Worm (Caenorhabditis elegans) whole organism, young adult: ENCODE measurements around the gene F25F2.1.
A peak's percentile ranks its signal among the peaks of the same experiment; 100 is the strongest.

ENCODE experiments used
- B0336.3 ChIP-seq: fragments of 200-800 bp; sonication (Bioruptor generic); IDR thresholded peaks from 2 replicates; pipeline ENCODE4 v1.3.6; 2022; ENCODE audit warnings: missing genetic modification characterization, missing compliant biosample characterization
- C06A6.2 ChIP-seq: fragments of 200-800 bp; sonication (Bioruptor generic); conservative IDR thresholded peaks from 2 replicates; pipeline ENCODE4 v1.3.6; 2022; ENCODE audit warnings: missing genetic modification characterization, missing compliant biosample characterization
- C17E4.6 ChIP-seq: fragments of 200-800 bp; sonication (Bioruptor generic); IDR thresholded peaks from 2 replicates; pipeline ENCODE4 v1.3.6; 2022; ENCODE audit warnings: missing genetic modification reagents, missing genetic modification characterization, missing compliant biosample characterization
- D2030.7 ChIP-seq: fragments of 200-800 bp; sonication (Bioruptor generic); IDR thresholded peaks from 2 replicates; pipeline ENCODE4 v1.3.6; 2022; ENCODE audit warnings: missing genetic modification reagents, missing genetic modification characterization, missing compliant biosample characterization
- F22D6.2 ChIP-seq: sonication (generic microtip); optimal IDR thresholded peaks from 2 replicates; lab custom pipeline; 2016; ENCODE audit warnings: mild to moderate bottlenecking, missing genetic modification characterization, missing compliant biosample characterization
- F37B4.10 ChIP-seq: fragments of 200-800 bp; sonication (Bioruptor generic); IDR thresholded peaks from 2 replicates; pipeline ENCODE4 v1.3.6; 2022; ENCODE audit warnings: missing genetic modification characterization, missing compliant biosample characterization
- F52B5.7 ChIP-seq: sonication (generic microtip); optimal IDR thresholded peaks from 2 replicates; lab custom pipeline; 2016; ENCODE audit warnings: mild to moderate bottlenecking, missing genetic modification characterization, missing compliant biosample characterization
- F55B11.4 ChIP-seq: sonication (generic microtip); optimal IDR thresholded peaks from 2 replicates; lab custom pipeline; 2016; ENCODE audit warnings: missing compliant biosample characterization, missing genetic modification characterization, borderline replicate concordance; ENCODE audit not compliant: insufficient read depth
- F57A8.1 ChIP-seq: fragments of 200-800 bp; sonication (Bioruptor generic); optimal IDR thresholded peaks from 2 replicates; lab custom pipeline; 2018; ENCODE audit warnings: mild to moderate bottlenecking, missing genetic modification characterization, moderate library complexity, missing compliant biosample characterization
- K11D2.4 ChIP-seq: fragments of 200-800 bp; sonication (Bioruptor generic); IDR thresholded peaks from 2 replicates; pipeline ENCODE4 v1.3.6; 2022; ENCODE audit warnings: missing genetic modification reagents, missing genetic modification characterization, missing compliant biosample characterization
- Y53F4B.3 ChIP-seq: fragments of 200-800 bp; sonication (Bioruptor generic); IDR thresholded peaks from 2 replicates; pipeline ENCODE4 v1.3.6; 2022; ENCODE audit warnings: missing genetic modification reagents, missing genetic modification characterization, missing compliant biosample characterization
- Y53G8AR.9 ChIP-seq: fragments of 200-800 bp; sonication (Bioruptor generic); conservative IDR thresholded peaks from 2 replicates; pipeline ENCODE4 v1.3.6; 2022; ENCODE audit warnings: missing genetic modification reagents, missing genetic modification characterization, missing compliant biosample characterization
- ZK185.1 ChIP-seq: sonication (generic microtip); optimal IDR thresholded peaks from 2 replicates; lab custom pipeline; 2016; ENCODE audit warnings: mild to moderate bottlenecking, missing genetic modification characterization, missing compliant biosample characterization; ENCODE audit not compliant: poor library complexity, severe bottlenecking
- atf-7 ChIP-seq: sonication (generic microtip); optimal IDR thresholded peaks from 2 replicates; lab custom pipeline; 2017; ENCODE audit warnings: mild to moderate bottlenecking, missing genetic modification characterization, missing compliant biosample characterization
- bed-2 ChIP-seq: fragments of 200-800 bp; sonication (Bioruptor generic); IDR thresholded peaks from 2 replicates; pipeline ENCODE4 v1.3.6; 2022; ENCODE audit warnings: missing genetic modification reagents, missing genetic modification characterization, missing compliant biosample characterization
- cebp-1 ChIP-seq, 2 experiments: fragments of 200-800 bp in 1 of 2; sonication (Bioruptor generic) in 1 of 2; sonication (generic microtip) in 1 of 2; IDR thresholded peaks in 1 of 2; optimal IDR thresholded peaks in 1 of 2; 2 replicates each; pipeline versions ENCODE4 v1.3.6 to Lab custom; 2017 to 2022; ENCODE audit warnings: missing compliant biosample characterization in 2 of 2, missing genetic modification characterization in 2 of 2, mild to moderate bottlenecking in 1 of 2, missing genetic modification reagents in 1 of 2, moderate library complexity in 1 of 2
- ceh-79 ChIP-seq: sonication (generic microtip); optimal IDR thresholded peaks from 2 replicates; lab custom pipeline; 2017; ENCODE audit warnings: mild to moderate bottlenecking, missing genetic modification characterization, missing compliant biosample characterization
- chd-7 ChIP-seq: sonication (generic microtip); optimal IDR thresholded peaks from 2 replicates; lab custom pipeline; 2016; ENCODE audit warnings: mild to moderate bottlenecking, missing genetic modification characterization, moderate library complexity, missing compliant biosample characterization
- die-1 ChIP-seq: sonication (generic microtip); optimal IDR thresholded peaks from 2 replicates; lab custom pipeline; 2016; ENCODE audit warnings: missing genotype, mild to moderate bottlenecking, missing genetic modification characterization, missing compliant biosample characterization
- dox-1 ChIP-seq: fragments of 200-800 bp; sonication (Bioruptor generic); IDR thresholded peaks from 2 replicates; pipeline ENCODE4 v1.3.6; 2022; ENCODE audit warnings: missing genetic modification reagents, missing genetic modification characterization, missing compliant biosample characterization
- efl-1 ChIP-seq: fragments of 150-350 bp; optimal IDR thresholded peaks from 2 replicates; lab custom pipeline; 2014; ENCODE audit warnings: missing biosample characterization, missing genetic modification reagents, missing genetic modification characterization
- egl-18 ChIP-seq: fragments of 200-800 bp; sonication (Bioruptor generic); IDR thresholded peaks from 2 replicates; pipeline ENCODE4 v1.3.6; 2022; ENCODE audit warnings: missing genetic modification reagents, missing genetic modification characterization, missing compliant biosample characterization
- egl-44 ChIP-seq: fragments of 200-800 bp; sonication (Bioruptor generic); IDR thresholded peaks from 2 replicates; pipeline ENCODE4 v1.3.6; 2022; ENCODE audit warnings: missing genetic modification reagents, missing genetic modification characterization, missing compliant biosample characterization
- egrh-3 ChIP-seq: fragments of 200-800 bp; sonication (Bioruptor generic); IDR thresholded peaks from 2 replicates; pipeline ENCODE4 v1.3.6; 2022; ENCODE audit warnings: missing genetic modification reagents, missing genetic modification characterization, missing compliant biosample characterization
- fkh-3 ChIP-seq: sonication (generic microtip); optimal IDR thresholded peaks from 2 replicates; lab custom pipeline; 2016; ENCODE audit warnings: mild to moderate bottlenecking, missing genetic modification characterization, missing compliant biosample characterization
- hlh-12 ChIP-seq: sonication (generic microtip); optimal IDR thresholded peaks from 2 replicates; lab custom pipeline; 2016; ENCODE audit warnings: missing genetic modification characterization, missing compliant biosample characterization
- hrde-1 ChIP-seq: sonication (generic microtip); optimal IDR thresholded peaks from 2 replicates; lab custom pipeline; 2016; ENCODE audit warnings: missing genetic modification characterization, mild to moderate bottlenecking, missing compliant biosample characterization, moderate library complexity, missing genotype, missing genetic modification reagents, borderline replicate concordance
- hsf-1 ChIP-seq: fragments of 200-800 bp; sonication (Bioruptor generic); IDR thresholded peaks from 2 replicates; pipeline ENCODE4 v1.3.6; 2022; ENCODE audit warnings: missing genetic modification reagents, missing genetic modification characterization, missing compliant biosample characterization
- lag-1 ChIP-seq: fragments of 200-800 bp; sonication (Bioruptor generic); IDR thresholded peaks from 2 replicates; pipeline ENCODE4 v1.3.6; 2022; ENCODE audit warnings: missing genetic modification reagents, missing genetic modification characterization, missing compliant biosample characterization
- let-607 ChIP-seq, 2 experiments: fragments of 200-800 bp in 1 of 2; sonication (Bioruptor generic) in 1 of 2; sonication (generic microtip) in 1 of 2; optimal IDR thresholded peaks; 2 replicates each; lab custom pipeline; 2016 to 2018; ENCODE audit warnings: mild to moderate bottlenecking in 2 of 2, missing compliant biosample characterization in 2 of 2, missing genetic modification characterization in 2 of 2, moderate library complexity in 2 of 2, missing genotype in 1 of 2
- lin-26 ChIP-seq: fragments of 200-800 bp; sonication (Bioruptor generic); IDR thresholded peaks from 2 replicates; pipeline ENCODE4 v1.3.6; 2022; ENCODE audit warnings: missing genetic modification reagents, missing genetic modification characterization, missing compliant biosample characterization
- lin-35 ChIP-seq, 3 experiments: fragments of 150-350 bp in 2 of 3; sonication (generic microtip) in 1 of 3; optimal IDR thresholded peaks; 2 replicates each; lab custom pipeline; 2014 to 2018; ENCODE audit warnings: missing biosample characterization in 3 of 3, missing genetic modification characterization in 3 of 3, missing genetic modification reagents in 3 of 3
- lin-40 ChIP-seq: sonication (generic microtip); optimal IDR thresholded peaks from 2 replicates; lab custom pipeline; 2016; ENCODE audit warnings: missing genetic modification characterization, mild to moderate bottlenecking, missing compliant biosample characterization, missing genotype, missing genetic modification reagents
- lir-1 ChIP-seq: fragments of 200-800 bp; sonication (Bioruptor generic); conservative IDR thresholded peaks from 2 replicates; pipeline ENCODE4 v1.3.6; 2022; ENCODE audit warnings: missing genetic modification reagents, missing genetic modification characterization, missing compliant biosample characterization
- madf-3 ChIP-seq: fragments of 200-800 bp; sonication (Bioruptor generic); IDR thresholded peaks from 2 replicates; pipeline ENCODE4 v1.3.6; 2022; ENCODE audit warnings: missing genetic modification reagents, missing genetic modification characterization, missing compliant biosample characterization
- nfya-1 ChIP-seq: sonication (generic microtip); optimal IDR thresholded peaks from 2 replicates; lab custom pipeline; 2017; ENCODE audit warnings: antibody characterized with exemption, missing compliant biosample characterization, missing genetic modification characterization, borderline replicate concordance; ENCODE audit not compliant: insufficient read depth
- nhr-179 ChIP-seq: sonication (generic microtip); optimal IDR thresholded peaks from 2 replicates; lab custom pipeline; 2016; ENCODE audit warnings: mild to moderate bottlenecking, missing genetic modification characterization, missing compliant biosample characterization
- nhr-80 ChIP-seq: sonication (generic microtip); optimal IDR thresholded peaks from 2 replicates; lab custom pipeline; 2016; ENCODE audit warnings: missing genetic modification characterization, missing compliant biosample characterization
- pha-4 ChIP-seq: fragments of 150-350 bp; sonication (generic microtip); optimal IDR thresholded peaks from 2 replicates; lab custom pipeline; 2014; ENCODE audit warnings: missing biosample characterization, missing genetic modification reagents, missing genetic modification characterization
- snpc-1.1 ChIP-seq: sonication (generic microtip); optimal IDR thresholded peaks from 2 replicates; lab custom pipeline; 2017; ENCODE audit warnings: missing genetic modification characterization, mild to moderate bottlenecking, missing compliant biosample characterization, antibody characterized with exemption, moderate library complexity, missing genotype, missing genetic modification reagents; ENCODE audit not compliant: insufficient read depth
- snpc-1.3 ChIP-seq: sonication (generic microtip); optimal IDR thresholded peaks from 2 replicates; lab custom pipeline; 2017; ENCODE audit warnings: missing genetic modification characterization, mild to moderate bottlenecking, missing compliant biosample characterization, antibody characterized with exemption, moderate library complexity, missing genotype, missing genetic modification reagents; ENCODE audit not compliant: insufficient read depth
- snpc-3.4 ChIP-seq: sonication (generic microtip); optimal IDR thresholded peaks from 2 replicates; lab custom pipeline; 2017; ENCODE audit warnings: missing genetic modification characterization, mild to moderate bottlenecking, missing compliant biosample characterization, antibody characterized with exemption, moderate library complexity, missing genotype, missing genetic modification reagents
- unc-62 ChIP-seq: fragments of 150-350 bp; optimal IDR thresholded peaks from 2 replicates; lab custom pipeline; 2014; ENCODE audit warnings: missing biosample characterization, missing genetic modification reagents, missing genetic modification characterization
- zfh-2 ChIP-seq: fragments of 200-800 bp; sonication (Bioruptor generic); conservative IDR thresholded peaks from 2 replicates; pipeline ENCODE4 v1.3.6; 2022; ENCODE audit warnings: missing genetic modification reagents, missing genetic modification characterization, missing compliant biosample characterization
- zim-3 ChIP-seq: sonication (generic microtip); optimal IDR thresholded peaks from 2 replicates; lab custom pipeline; 2017; ENCODE audit warnings: mild to moderate bottlenecking, missing genetic modification characterization, moderate library complexity, missing compliant biosample characterization
- ztf-26 ChIP-seq: sonication (generic microtip); optimal IDR thresholded peaks from 2 replicates; lab custom pipeline; 2017; ENCODE audit warnings: missing genetic modification characterization, missing compliant biosample characterization

Gene F25F2.1

ce11 chrIII:4470793-4471192, 37.9 kb upstream of the F25F2.1 start (continued):
- TF ChIP-seq nfya-1 (tag; lab: Kevin White, UChicago) (no peak), let-607 (tag; optimal IDR thresholded peaks at IDR 0.05; lab: Kevin White, UChicago) (peak; percentile 55 to 67), Y53G8AR.9 (GFP tag; lab: Robert Waterston, UW) (peak; percentile 67; the same call in 1 of the 2 replicates), zim-3 (peak; percentile 52), lag-1 (GFP tag; lab: Robert Waterston, UW) (no peak), nhr-179 (tag; lab: Kevin White, UChicago) (no peak), chd-7 (tag; lab: Kevin White, UChicago) (peak; percentile 64), lin-26 (GFP tag; lab: Robert Waterston, UW) (peak; percentile 88), lin-35 (GFP tag; optimal IDR thresholded peaks at IDR 0.05; lab: Kevin White, UChicago) (peak in 1 of 3 experiments; percentile 68), lir-1 (peak; percentile 61; the same call in 1 of the 2 replicates), F37B4.10 (GFP tag; lab: Robert Waterston, UW) (no peak), D2030.7 (GFP tag; lab: Robert Waterston, UW) (peak; percentile 55), F22D6.2 (no peak), F52B5.7 (tag; lab: Kevin White, UChicago) (peak; percentile 83), snpc-3.4 (no peak), B0336.3 (GFP tag; lab: Robert Waterston, UW) (0 out of 2 replicates have a peak, but pooled peaks have one; percentile 44), efl-1 (no peak), hrde-1 (tag; lab: Kevin White, UChicago) (peak; percentile 64), unc-62 (no peak), hlh-12 (tag; lab: Kevin White, UChicago) (no peak), zfh-2 (GFP tag; lab: Robert Waterston, UW) (no peak), atf-7 (peak; percentile 72), egl-44 (peak; percentile 82; the same call in 1 of the 2 replicates), ZK185.1 (tag; lab: Kevin White, UChicago) (peak; percentile 90), K11D2.4 (GFP tag; lab: Robert Waterston, UW) (0 out of 2 replicates have a peak, but pooled peaks have one; percentile 45), F57A8.1 (no peak), fkh-3 (tag; lab: Kevin White, UChicago) (peak; percentile 75), die-1 (tag; lab: Kevin White, UChicago) (peak; percentile 80), snpc-1.1 (tag; lab: Kevin White, UChicago) (no peak), pha-4 (tag; lab: Kevin White, UChicago) (no peak), ceh-79 (peak; percentile 70), lin-40 (tag; lab: Kevin White, UChicago) (peak; percentile 74), hsf-1 (GFP tag; lab: Robert Waterston, UW) (peak; percentile 46; the same call in 1 of the 2 replicates), snpc-1.3 (tag; lab: Kevin White, UChicago) (peak; percentile 40), nhr-80 (tag; lab: Kevin White, UChicago) (peak; percentile 14), egl-18 (GFP tag; lab: Robert Waterston, UW) (0 out of 2 replicates have a peak, but pooled peaks have one; percentile 24), bed-2 (GFP tag; lab: Robert Waterston, UW) (no peak), Y53F4B.3 (GFP tag; lab: Robert Waterston, UW) (peak; percentile 45; the same call in 1 of the 2 replicates), madf-3 (GFP tag; lab: Robert Waterston, UW) (0 out of 2 replicates have a peak, but pooled peaks have one; percentile 62), egrh-3 (GFP tag; lab: Robert Waterston, UW) (no peak; the same call in 1 of the 2 replicates), dox-1 (GFP tag; lab: Robert Waterston, UW) (peak; percentile 83), F55B11.4 (tag; lab: Kevin White, UChicago) (no peak), ztf-26 (peak; percentile 66), C06A6.2 (GFP tag; lab: Robert Waterston, UW) (peak; percentile 73), C17E4.6 (GFP tag; lab: Robert Waterston, UW) (0 out of 2 replicates have a peak, but pooled peaks have one; percentile 36), cebp-1 (GFP tag; IDR thresholded peaks at IDR 0.05; lab: Robert Waterston, UW) (no peak), cebp-1 (tag; optimal IDR thresholded peaks at IDR 0.05; lab: Kevin White, UChicago) (peak; percentile 72)
